Worm (Caenorhabditis elegans): ENCODE measurements around the gene fkh-4.

ce11 chrX:13456442-13456841 lies 27.8 kb upstream of the fkh-4 start, which contains the start of gene flr-1:
- TF ChIP-seq lin-14 (GFP tag; optimal IDR thresholded peaks at IDR 0.05) (no peak), dpl-1 (GFP tag; optimal IDR thresholded peaks at IDR 0.05) (no peak), ztf-11 (tag; optimal IDR thresholded peaks at IDR 0.05) (no peak), nhr-90 (tag; optimal IDR thresholded peaks at IDR 0.05; ENCODE audit: poor library complexity) (no peak), lin-39 (tag; optimal IDR thresholded peaks at IDR 0.05) (no peak), unc-86 (tag; optimal IDR thresholded peaks at IDR 0.05) (no peak)
